Worm (Caenorhabditis elegans) whole organism, early embryonic: ENCODE data around the gene F21G4.3.

ENCODE experiments used
- F13C5.2 ChIP-seq: sonication (generic microtip); optimal IDR thresholded peaks from 2 replicates; lab custom pipeline; 2017; ENCODE audit warnings: mild to moderate bottlenecking, missing genetic modification characterization, inconsistent platforms, missing compliant biosample characterization
- ama-1 ChIP-seq: fragments of 150-350 bp; optimal IDR thresholded peaks from 2 replicates; lab custom pipeline; 2014
- hmbx-1 ChIP-seq: sonication (generic microtip); optimal IDR thresholded peaks from 2 replicates; lab custom pipeline; 2016; ENCODE audit warnings: mild to moderate bottlenecking, missing genetic modification characterization, missing compliant biosample characterization
- hmg-4 ChIP-seq: fragments of 200-800 bp; sonication (Bioruptor generic); optimal IDR thresholded peaks from 2 replicates; lab custom pipeline; 2018; ENCODE audit warnings: mild to moderate bottlenecking, missing genetic modification characterization, missing compliant biosample characterization
- scrt-1 ChIP-seq: fragments of 200-800 bp; sonication (Bioruptor generic); IDR thresholded peaks from 2 replicates; pipeline ENCODE4 v1.3.6; 2022; ENCODE audit warnings: missing genetic modification characterization, missing compliant biosample characterization
- tra-4 ChIP-seq: sonication (generic microtip); optimal IDR thresholded peaks from 2 replicates; lab custom pipeline; 2017; ENCODE audit warnings: missing genetic modification characterization, missing compliant biosample characterization

- TF ChIP-seq scrt-1 (GFP tag; lab: Robert Waterston, UW) = no peak
- no peak for TF ChIP-seq ama-1
- TF ChIP-seq F13C5.2 = no peak
- no peak for TF ChIP-seq hmbx-1 (tag; lab: Kevin White, UChicago)
- no peak for TF ChIP-seq tra-4 (tag; lab: Kevin White, UChicago)
- TF ChIP-seq hmg-4 (GFP tag; lab: Kevin White, UChicago) = no peak
Observed at ce11 chrX:9917362-9917761, 22.4 kb downstream of the F21G4.3 start, which contains the start of gene F21G4.6.
